Fruit fly (Drosophila melanogaster): Measurements from ENCODE around the gene CG32712.

- no peak for TF ChIP-seq CG9948 (tag; optimal IDR thresholded peaks at IDR 0.05)
- no peak for TF ChIP-seq CG13204 (GFP tag; optimal IDR thresholded peaks at IDR 0.05)
- no peak for TF ChIP-seq CG14655 (GFP tag; optimal IDR thresholded peaks at IDR 0.05)
- TF ChIP-seq CG32121 (GFP tag; IDR thresholded peaks at IDR 0.05) = no peak
- TF ChIP-seq rn (GFP tag; IDR thresholded peaks at IDR 0.05) = no peak
- no peak for TF ChIP-seq D1 (tag; optimal IDR thresholded peaks at IDR 0.05)
- TF ChIP-seq Pif1B (GFP tag; optimal IDR thresholded peaks at IDR 0.05) = no peak
- no peak for TF ChIP-seq Snoo (tag; optimal IDR thresholded peaks at IDR 0.05)
- no peak for TF ChIP-seq Pif1A (GFP tag; optimal IDR thresholded peaks at IDR 0.05)
- TF ChIP-seq EcR (GFP tag; optimal IDR thresholded peaks at IDR 0.05) = no peak
- TF ChIP-seq fd96Ca (GFP tag; IDR thresholded peaks at IDR 0.05) = no peak
- TF ChIP-seq CG15710 (tag; optimal IDR thresholded peaks at IDR 0.05) = no peak
Observed at dm6 chrX:8452163-8452562, 18.6 kb upstream of the CG32712 start.

All from whole organism, pupa.